Fruit fly (Drosophila melanogaster): ENCODE data around the gene Rab11.
A peak's percentile ranks its signal among the peaks of the same experiment; 100 is the strongest.

The Rab11 gene

dm6 chr3R:21073141-21073540, 38.1 kb upstream of the Rab11 start, which contains the start of gene r-l (continued):
- TF ChIP-seq sna (GFP tag; IDR thresholded peaks at IDR 0.05; ENCODE audit: partially characterized antibody) (no peak), CG14441 (GFP tag; IDR thresholded peaks at IDR 0.05) (no peak), seq (GFP tag; IDR thresholded peaks at IDR 0.05) (no peak), CG2120 (GFP tag; optimal IDR thresholded peaks at IDR 0.05) (peak; percentile 25), CG17912 (GFP tag; optimal IDR thresholded peaks at IDR 0.05) (no peak), jigr1 (GFP tag; IDR thresholded peaks at IDR 0.05) (no peak), chm (GFP tag; IDR thresholded peaks at IDR 0.05) (no peak), Dip3 (GFP tag; optimal IDR thresholded peaks at IDR 0.05) (peak; percentile 15), Doc3 (GFP tag; IDR thresholded peaks at IDR 0.05; ENCODE audit: partially characterized antibody) (no peak), CG12236 (GFP tag; optimal IDR thresholded peaks at IDR 0.05) (no peak), onecut (GFP tag; IDR thresholded peaks at IDR 0.05) (no peak), gsb-n (tag; optimal IDR thresholded peaks at IDR 0.05) (no peak), ERR (GFP tag; optimal IDR thresholded peaks at IDR 0.05) (no peak), Kr (GFP tag; optimal IDR thresholded peaks at IDR 0.05) (no peak), CG3163 (GFP tag; optimal IDR thresholded peaks at IDR 0.05) (no peak), salm (tag; optimal IDR thresholded peaks at IDR 0.05) (no peak), C15 (GFP tag; IDR thresholded peaks at IDR 0.05) (no peak), caup (GFP tag; optimal IDR thresholded peaks at IDR 0.05; ENCODE audit: severe bottlenecking) (no peak), mam (GFP tag; optimal IDR thresholded peaks at IDR 0.05) (no peak), CG12219 (GFP tag; optimal IDR thresholded peaks at IDR 0.05) (no peak), Antp (GFP tag; optimal IDR thresholded peaks at IDR 0.05) (no peak), Spps (tag; optimal IDR thresholded peaks at IDR 0.05) (no peak), btn (GFP tag; optimal IDR thresholded peaks at IDR 0.05) (no peak), CG18011 (GFP tag; optimal IDR thresholded peaks at IDR 0.05) (no peak), Sox102F (GFP tag; optimal IDR thresholded peaks at IDR 0.05) (no peak), ranshi (GFP tag; IDR thresholded peaks at IDR 0.05) (no peak), CG6791 (GFP tag; IDR thresholded peaks at IDR 0.05; ENCODE audit: partially characterized antibody) (peak; percentile 43; the same call in 2 of the 3 replicates), Mad (GFP tag; optimal IDR thresholded peaks at IDR 0.05) (no peak), CG4328 (GFP tag; optimal IDR thresholded peaks at IDR 0.05) (no peak), Camta (GFP tag; optimal IDR thresholded peaks at IDR 0.05) (no peak), CG7963 (GFP tag; IDR thresholded peaks at IDR 0.05; ENCODE audit: partially characterized antibody) (no peak), CG11560 (tag; IDR thresholded peaks at IDR 0.05) (no peak), lilli (GFP tag; optimal IDR thresholded peaks at IDR 0.05) (no peak), CG5953 (GFP tag; IDR thresholded peaks at IDR 0.05) (no peak), CG9797 (GFP tag; optimal IDR thresholded peaks at IDR 0.05) (peak; percentile 93), HHEX (GFP tag; optimal IDR thresholded peaks at IDR 0.05) (no peak), HmgD (GFP tag; optimal IDR thresholded peaks at IDR 0.05) (peak; percentile 72), Lhr (GFP tag; optimal IDR thresholded peaks at IDR 0.05) (peak; percentile 79), CG15696 (tag; optimal IDR thresholded peaks at IDR 0.05) (no peak), Pdp1 (GFP tag; optimal IDR thresholded peaks at IDR 0.05) (peak in 1 of 2 experiments; percentile 51), CG30403 (GFP tag; optimal IDR thresholded peaks at IDR 0.05) (no peak), CG6654 (GFP tag; optimal IDR thresholded peaks at IDR 0.05) (no peak), row (GFP tag; IDR thresholded peaks at IDR 0.05) (peak; percentile 31; the same call in 1 of the 3 replicates), Hr78 (GFP tag; optimal IDR thresholded peaks at IDR 0.05) (no peak), CG13775 (GFP tag; optimal IDR thresholded peaks at IDR 0.05) (no peak), bowl (GFP tag; IDR thresholded peaks at IDR 0.05) (no peak), Ssrp (tag; optimal IDR thresholded peaks at IDR 0.05) (no peak), exex (tag; optimal IDR thresholded peaks at IDR 0.05) (peak; percentile 81), Awh (GFP tag; IDR thresholded peaks at IDR 0.05) (no peak), CG8944 (GFP tag; optimal IDR thresholded peaks at IDR 0.05) (peak; percentile 8), HLH54F (GFP tag; optimal IDR thresholded peaks at IDR 0.05) (no peak)

All from whole organism, embryonic.